Worm (Caenorhabditis elegans): ENCODE measurements around the gene srlf-32.

Gene srlf-32

DNA sequence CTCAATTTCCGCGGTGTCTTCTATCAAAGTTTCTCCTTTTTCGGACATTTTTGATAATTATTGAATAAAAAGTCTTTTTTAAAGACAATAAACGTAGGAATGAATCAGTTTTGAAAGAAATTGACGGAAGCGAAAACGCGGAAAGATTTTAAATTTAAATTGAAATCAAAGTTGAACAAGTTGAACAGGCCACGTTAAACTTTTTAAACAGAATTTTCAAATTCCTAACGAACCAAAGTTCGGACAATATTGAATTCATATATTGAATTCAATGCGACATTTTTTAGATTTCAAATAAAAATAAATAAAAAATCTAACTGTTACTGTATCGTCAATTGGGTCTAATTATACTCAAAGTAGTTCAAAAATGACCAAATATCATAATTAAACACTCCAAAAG is 23.9 kb downstream of the srlf-32 start, which contains the start of gene hdl-1:
Gene hdl-1, minus strand, starts transcription at position 101 of the 400 bp plus-strand sequence.
- TF ChIP-seq nfya-1 (tag; optimal IDR thresholded peaks at IDR 0.05; ENCODE audit: insufficient read depth) (no peak), nhr-23 (tag; optimal IDR thresholded peaks at IDR 0.05) (no peak)

ce11 chrIV:11950270-11950669 is 24.4 kb downstream of the srlf-32 start, which contains the start of gene tbx-36:
Gene tbx-36, plus strand, starts transcription at chrIV:11950570.
- TF ChIP-seq ZK546.5 (tag; optimal IDR thresholded peaks at IDR 0.05) (no peak), ceh-82 (tag; optimal IDR thresholded peaks at IDR 0.05) (no peak), lsy-12 (tag; optimal IDR thresholded peaks at IDR 0.05) (no peak), egl-5 (tag; optimal IDR thresholded peaks at IDR 0.05) (no peak), lin-15B (tag; optimal IDR thresholded peaks at IDR 0.05) (no peak), pha-4 (tag; optimal IDR thresholded peaks at IDR 0.05) (no peak), hmg-11 (tag; optimal IDR thresholded peaks at IDR 0.05) (no peak), nfya-1 (tag; optimal IDR thresholded peaks at IDR 0.05; ENCODE audit: insufficient read depth) (no peak)

- no peak for TF ChIP-seq unc-39 (tag; optimal IDR thresholded peaks at IDR 0.05)
- no peak for TF ChIP-seq unc-62 (GFP tag; optimal IDR thresholded peaks at IDR 0.05)
- no peak for TF ChIP-seq eor-1 (tag; optimal IDR thresholded peaks at IDR 0.05)
- TF ChIP-seq ZK546.5 (tag; optimal IDR thresholded peaks at IDR 0.05) = no peak
- no peak for TF ChIP-seq daf-12 (tag; optimal IDR thresholded peaks at IDR 0.05)
- peak; percentile 2 for TF ChIP-seq egl-5 (tag; optimal IDR thresholded peaks at IDR 0.05)
- TF ChIP-seq nhr-76 (tag; optimal IDR thresholded peaks at IDR 0.05) = no peak
- TF ChIP-seq ceh-16 (tag; optimal IDR thresholded peaks at IDR 0.05) = no peak
- TF ChIP-seq nhr-25 (tag; optimal IDR thresholded peaks at IDR 0.05) = peak; percentile 74
- no peak for TF ChIP-seq lsy-12 (tag; optimal IDR thresholded peaks at IDR 0.05)
- peak; percentile 46 for TF ChIP-seq nhr-43 (tag; optimal IDR thresholded peaks at IDR 0.05; ENCODE audit: poor library complexity, severe bottlenecking)
- TF ChIP-seq ceh-9 (tag; optimal IDR thresholded peaks at IDR 0.05) = no peak
- no peak for TF ChIP-seq ztf-4 (tag; optimal IDR thresholded peaks at IDR 0.05)
- TF ChIP-seq skn-1 (tag; optimal IDR thresholded peaks at IDR 0.05) = no peak
- TF ChIP-seq hmg-11 (tag; optimal IDR thresholded peaks at IDR 0.05) = no peak
- peak; percentile 62 for TF ChIP-seq ama-1 (optimal IDR thresholded peaks at IDR 0.05)
- TF ChIP-seq pqm-1 (tag; optimal IDR thresholded peaks at IDR 0.05) = peak; percentile 49
- TF ChIP-seq fos-1 (tag; optimal IDR thresholded peaks at IDR 0.05) = no peak
- no peak for TF ChIP-seq ceh-82 (tag; optimal IDR thresholded peaks at IDR 0.05)
- TF ChIP-seq snpc-4 (tag; optimal IDR thresholded peaks at IDR 0.05) = no peak
- no peak for TF ChIP-seq mdl-1 (tag; optimal IDR thresholded peaks at IDR 0.05)
- no peak for TF ChIP-seq nhr-67 (tag; optimal IDR thresholded peaks at IDR 0.05)
- no peak for TF ChIP-seq sea-2 (GFP tag; optimal IDR thresholded peaks at IDR 0.05)
- TF ChIP-seq nhr-77 (tag; optimal IDR thresholded peaks at IDR 0.05) = no peak
- peak; percentile 44 for TF ChIP-seq nfya-1 (tag; optimal IDR thresholded peaks at IDR 0.05; ENCODE audit: insufficient read depth)
- peak; percentile 58 for TF ChIP-seq elt-2 (tag; optimal IDR thresholded peaks at IDR 0.05)
- no peak for TF ChIP-seq mml-1 (tag; optimal IDR thresholded peaks at IDR 0.05)
- TF ChIP-seq tbx-2 (tag; optimal IDR thresholded peaks at IDR 0.05) = no peak
- peak; percentile 91 for TF ChIP-seq pha-4 (tag; optimal IDR thresholded peaks at IDR 0.05)
- no peak for TF ChIP-seq lin-15B (tag; optimal IDR thresholded peaks at IDR 0.05)
- TF ChIP-seq elt-1 (tag; optimal IDR thresholded peaks at IDR 0.05) = no peak
- TF ChIP-seq zag-1 (tag; optimal IDR thresholded peaks at IDR 0.05) = no peak
- no peak for TF ChIP-seq nhr-28 (tag; optimal IDR thresholded peaks at IDR 0.05)
- no peak for TF ChIP-seq egl-27 (tag; optimal IDR thresholded peaks at IDR 0.05)
- no peak for TF ChIP-seq nhr-23 (tag; optimal IDR thresholded peaks at IDR 0.05)
Observed at ce11 chrIV:11952612-11953299, 26.9 kb downstream of the srlf-32 start, which contains the start of gene gdh-1. Gene gdh-1, plus strand, starts transcription at chrIV:11953249.

- peak; percentile 76 for TF ChIP-seq jun-1 (tag; optimal IDR thresholded peaks at IDR 0.05)
- peak; percentile 98 for TF ChIP-seq elt-2 (tag; optimal IDR thresholded peaks at IDR 0.05)
- TF ChIP-seq ceh-28 (tag; optimal IDR thresholded peaks at IDR 0.05) = no peak
- no peak for TF ChIP-seq tbx-2 (tag; optimal IDR thresholded peaks at IDR 0.05)
- no peak for TF ChIP-seq nhr-11 (tag; optimal IDR thresholded peaks at IDR 0.05)
- peak; percentile 3 for TF ChIP-seq egl-27 (tag; optimal IDR thresholded peaks at IDR 0.05)
- TF ChIP-seq nhr-12 (tag; optimal IDR thresholded peaks at IDR 0.05) = no peak
- TF ChIP-seq mdl-1 (tag; optimal IDR thresholded peaks at IDR 0.05) = peak; percentile 24
- peak; percentile 67 for TF ChIP-seq nhr-43 (tag; optimal IDR thresholded peaks at IDR 0.05; ENCODE audit: poor library complexity, severe bottlenecking)
- TF ChIP-seq fkh-2 (tag; optimal IDR thresholded peaks at IDR 0.05) = no peak
- peak; percentile 31 for TF ChIP-seq R02D3.7 (tag; optimal IDR thresholded peaks at IDR 0.05)
- no peak for TF ChIP-seq eor-1 (tag; optimal IDR thresholded peaks at IDR 0.05)
- TF ChIP-seq nhr-77 (tag; optimal IDR thresholded peaks at IDR 0.05) = no peak
- TF ChIP-seq pha-4 (tag; optimal IDR thresholded peaks at IDR 0.05) = peak; percentile 34
- no peak for TF ChIP-seq ZK546.5 (tag; optimal IDR thresholded peaks at IDR 0.05)
- no peak for TF ChIP-seq ztf-11 (tag; optimal IDR thresholded peaks at IDR 0.05)
- no peak for TF ChIP-seq elt-3 (tag; optimal IDR thresholded peaks at IDR 0.05)
- peak; percentile 75 for TF ChIP-seq pqm-1 (tag; optimal IDR thresholded peaks at IDR 0.05)
- peak; percentile 47 for TF ChIP-seq nhr-23 (tag; optimal IDR thresholded peaks at IDR 0.05)
- no peak for TF ChIP-seq ceh-16 (tag; optimal IDR thresholded peaks at IDR 0.05)
- TF ChIP-seq elt-1 (tag; optimal IDR thresholded peaks at IDR 0.05) = no peak
- TF ChIP-seq fos-1 (tag; optimal IDR thresholded peaks at IDR 0.05) = peak; percentile 67
- TF ChIP-seq lin-39 (tag; optimal IDR thresholded peaks at IDR 0.05) = no peak
- peak; percentile 43 for TF ChIP-seq nfya-1 (tag; optimal IDR thresholded peaks at IDR 0.05; ENCODE audit: insufficient read depth)
- TF ChIP-seq ztf-4 (tag; optimal IDR thresholded peaks at IDR 0.05) = peak; percentile 34
- TF ChIP-seq lsy-12 (tag; optimal IDR thresholded peaks at IDR 0.05) = peak; percentile 38
- TF ChIP-seq ama-1 (optimal IDR thresholded peaks at IDR 0.05) = peak; percentile 94
Observed at ce11 chrIV:11955592-11955991, 29.8 kb downstream of the srlf-32 start.

Measured in whole organism, L3 larva.